Worm (Caenorhabditis elegans) whole organism, L1 larva: Measurements from ENCODE around the gene srh-248.

ENCODE experiments used
- Y116A8C.19 ChIP-seq: sonication (generic microtip); optimal IDR thresholded peaks from 2 replicates; lab custom pipeline; 2016; ENCODE audit warnings: missing compliant biosample characterization, missing genetic modification characterization, borderline replicate concordance
- ama-1 ChIP-seq: fragments of 150-350 bp; optimal IDR thresholded peaks from 2 replicates; lab custom pipeline; 2014
- elt-3 ChIP-seq, 6 experiments: fragments of 150-350 bp in 1 of 6; sonication (generic microtip); optimal IDR thresholded peaks; 2 replicates each; lab custom pipeline; 2017 to 2018; ENCODE audit warnings: missing biosample characterization in 6 of 6, missing genetic modification characterization in 6 of 6, inconsistent platforms in 1 of 6
- fkh-10 ChIP-seq: sonication (generic microtip); optimal IDR thresholded peaks from 2 replicates; lab custom pipeline; 2017; ENCODE audit warnings: missing biosample characterization, missing genetic modification reagents, missing genetic modification characterization
- lin-35 ChIP-seq, 2 experiments: fragments of 150-350 bp; optimal IDR thresholded peaks; 2 replicates each; lab custom pipeline; 2014; ENCODE audit warnings: missing biosample characterization in 2 of 2, missing genetic modification characterization in 2 of 2, missing genetic modification reagents in 2 of 2
- mep-1 ChIP-seq: fragments of 150-350 bp; optimal IDR thresholded peaks from 2 replicates; lab custom pipeline; 2014; ENCODE audit warnings: missing biosample characterization, missing genetic modification characterization
- nhr-11 ChIP-seq: fragments of 150-350 bp; optimal IDR thresholded peaks from 2 replicates; lab custom pipeline; 2014; ENCODE audit warnings: missing biosample characterization, missing genetic modification characterization
- nhr-19 ChIP-seq: fragments of 200-800 bp; sonication (Bioruptor generic); conservative IDR thresholded peaks from 2 replicates; pipeline ENCODE4 v1.3.6; 2022; ENCODE audit warnings: missing genetic modification characterization, missing compliant biosample characterization
- nhr-76 ChIP-seq: sonication (generic microtip); optimal IDR thresholded peaks from 2 replicates; lab custom pipeline; 2017; ENCODE audit warnings: missing biosample characterization, missing genetic modification characterization
- skn-1 ChIP-seq: fragments of 150-350 bp; optimal IDR thresholded peaks from 2 replicates; lab custom pipeline; 2014; ENCODE audit warnings: missing biosample characterization, missing genetic modification characterization
- snpc-4 ChIP-seq: fragments of 150-350 bp; optimal IDR thresholded peaks from 2 replicates; lab custom pipeline; 2014; ENCODE audit warnings: missing biosample characterization, missing genetic modification characterization
- unc-86 ChIP-seq: sonication (generic microtip); optimal IDR thresholded peaks from 2 replicates; lab custom pipeline; 2016; ENCODE audit warnings: missing genetic modification characterization, missing compliant biosample characterization
- zag-1 ChIP-seq: fragments of 150-350 bp; optimal IDR thresholded peaks from 2 replicates; lab custom pipeline; 2014; ENCODE audit warnings: missing biosample characterization, missing genetic modification characterization
- ztf-11 ChIP-seq, 2 experiments: sonication (generic microtip); optimal IDR thresholded peaks; 2 replicates each; lab custom pipeline; 2016 to 2017; ENCODE audit warnings: missing genetic modification characterization in 2 of 2, missing biosample characterization in 1 of 2, missing compliant biosample characterization in 1 of 2

DNA sequence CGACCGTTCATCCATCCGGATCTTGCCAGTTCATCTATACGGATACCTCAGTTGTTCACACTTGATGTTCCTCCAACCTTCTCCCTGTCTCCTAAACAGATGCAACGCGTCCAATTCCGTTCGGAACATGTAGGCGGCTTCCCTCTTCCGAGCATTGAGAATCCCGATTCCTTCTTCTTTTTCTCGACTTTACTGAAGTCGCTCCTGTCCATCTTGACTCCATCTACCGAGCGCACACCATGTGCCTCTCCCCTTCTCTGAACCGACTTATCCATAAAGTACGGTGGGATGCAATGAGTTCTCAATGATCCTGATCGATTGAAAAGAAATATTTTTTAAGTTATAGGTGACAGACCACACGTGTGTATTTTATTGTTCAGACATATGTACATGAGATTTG lies 36.8 kb upstream of the srh-248 start:
- TF ChIP-seq elt-3 (tag; optimal IDR thresholded peaks at IDR 0.05; lab: Kevin White, UChicago) (no peak), fkh-10 (no peak), zag-1 (tag; lab: Kevin White, UChicago) (no peak), ama-1 (lab: Kevin White, UChicago) (no peak), unc-86 (no peak), Y116A8C.19 (tag; lab: Kevin White, UChicago) (no peak), nhr-76 (no peak), lin-35 (GFP tag; optimal IDR thresholded peaks at IDR 0.05; lab: Kevin White, UChicago) (no peak), snpc-4 (no peak), nhr-11 (no peak), skn-1 (no peak), ztf-11 (tag; optimal IDR thresholded peaks at IDR 0.05; lab: Kevin White, UChicago) (no peak), mep-1 (tag; lab: Kevin White, UChicago) (no peak), nhr-19 (GFP tag; lab: Robert Waterston, UW) (no peak)
